Worm (Caenorhabditis elegans) whole organism, mixed stage, embryonic: ENCODE results near the gene taf-3.

Source experiments
- ceh-39 ChIP-seq: fragments of 150-350 bp; optimal IDR thresholded peaks from 2 replicates; lab custom pipeline; 2014; ENCODE audit warnings: missing biosample characterization, missing genetic modification characterization
- ceh-43 ChIP-seq: fragments of 200-800 bp; sonication (Bioruptor generic); optimal IDR thresholded peaks from 2 replicates; lab custom pipeline; 2018; ENCODE audit warnings: mild to moderate bottlenecking, missing genetic modification characterization, moderate library complexity, missing compliant biosample characterization
- ceh-83 ChIP-seq: fragments of 200-800 bp; sonication (Bioruptor generic); optimal IDR thresholded peaks from 2 replicates; lab custom pipeline; 2018; ENCODE audit warnings: mild to moderate bottlenecking, missing genetic modification characterization, missing compliant biosample characterization
- ces-1 ChIP-seq: fragments of 150-350 bp; optimal IDR thresholded peaks from 2 replicates; lab custom pipeline; 2014; ENCODE audit warnings: missing biosample characterization, missing genetic modification reagents, missing genetic modification characterization
- cnd-1 ChIP-seq: fragments of 200-800 bp; sonication (Bioruptor generic); optimal IDR thresholded peaks from 2 replicates; lab custom pipeline; 2018; ENCODE audit warnings: mild to moderate bottlenecking, missing genetic modification characterization, missing compliant biosample characterization
- drap-1 ChIP-seq: fragments of 200-800 bp; sonication (Bioruptor generic); optimal IDR thresholded peaks from 3 replicates; lab custom pipeline; 2018; ENCODE audit warnings: mild to moderate bottlenecking, missing genetic modification characterization, missing compliant biosample characterization
- elt-1 ChIP-seq: sonication (generic microtip); optimal IDR thresholded peaks from 2 replicates; lab custom pipeline; 2017; ENCODE audit warnings: missing genetic modification characterization, mild to moderate bottlenecking, missing compliant biosample characterization, antibody characterized with exemption, moderate library complexity, borderline replicate concordance; ENCODE audit not compliant: insufficient read depth
- elt-3 ChIP-seq: fragments of 150-350 bp; optimal IDR thresholded peaks from 2 replicates; lab custom pipeline; 2014; ENCODE audit warnings: missing biosample characterization, missing genetic modification characterization
- flh-1 ChIP-seq: fragments of 200-800 bp; sonication (Bioruptor generic); optimal IDR thresholded peaks from 2 replicates; lab custom pipeline; 2018; ENCODE audit warnings: mild to moderate bottlenecking, missing genetic modification characterization, moderate library complexity, missing compliant biosample characterization
- ham-2 ChIP-seq: fragments of 200-800 bp; sonication (Bioruptor generic); optimal IDR thresholded peaks from 2 replicates; lab custom pipeline; 2018; ENCODE audit warnings: mild to moderate bottlenecking, missing genetic modification characterization, missing compliant biosample characterization
- hlh-1 ChIP-seq: fragments of 150-350 bp; optimal IDR thresholded peaks from 2 replicates; lab custom pipeline; 2014; ENCODE audit warnings: missing biosample characterization, missing genetic modification reagents, missing genetic modification characterization
- lin-13 ChIP-seq: fragments of 150-350 bp; optimal IDR thresholded peaks from 2 replicates; lab custom pipeline; 2014; ENCODE audit warnings: missing biosample characterization, missing genetic modification characterization
- lin-32 ChIP-seq: fragments of 200-800 bp; sonication (Bioruptor generic); optimal IDR thresholded peaks from 2 replicates; lab custom pipeline; 2018; ENCODE audit warnings: mild to moderate bottlenecking, missing genetic modification characterization, missing compliant biosample characterization
- mep-1 ChIP-seq: fragments of 150-350 bp; optimal IDR thresholded peaks from 2 replicates; lab custom pipeline; 2017; ENCODE audit warnings: missing biosample characterization, missing genetic modification reagents, missing genetic modification characterization, inconsistent platforms
- mls-2 ChIP-seq: sonication (generic microtip); optimal IDR thresholded peaks from 2 replicates; lab custom pipeline; 2016; ENCODE audit warnings: mild to moderate bottlenecking, missing genetic modification characterization, moderate library complexity, missing compliant biosample characterization
- nhr-12 ChIP-seq: fragments of 150-350 bp; optimal IDR thresholded peaks from 2 replicates; lab custom pipeline; 2014; ENCODE audit warnings: missing biosample characterization, missing genetic modification characterization
- nhr-2 ChIP-seq: fragments of 150-350 bp; optimal IDR thresholded peaks from 2 replicates; lab custom pipeline; 2014; ENCODE audit warnings: missing biosample characterization, missing genetic modification characterization
- nhr-237 ChIP-seq: fragments of 150-350 bp; optimal IDR thresholded peaks from 2 replicates; lab custom pipeline; 2014; ENCODE audit warnings: missing biosample characterization, missing genetic modification characterization
- nhr-28 ChIP-seq: fragments of 150-350 bp; optimal IDR thresholded peaks from 2 replicates; lab custom pipeline; 2014; ENCODE audit warnings: missing biosample characterization, missing genetic modification characterization
- pha-4 ChIP-seq: fragments of 150-350 bp; optimal IDR thresholded peaks from 2 replicates; lab custom pipeline; 2018; ENCODE audit warnings: missing biosample characterization, missing genetic modification reagents, missing genetic modification characterization
- sem-2 ChIP-seq: fragments of 200-800 bp; sonication (Bioruptor generic); optimal IDR thresholded peaks from 2 replicates; lab custom pipeline; 2018; ENCODE audit warnings: mild to moderate bottlenecking, missing genetic modification characterization, missing compliant biosample characterization
- snpc-4 ChIP-seq: fragments of 150-350 bp; optimal IDR thresholded peaks from 2 replicates; lab custom pipeline; 2014; ENCODE audit warnings: missing biosample characterization, missing genetic modification characterization
- sptf-1 ChIP-seq: sonication (generic microtip); optimal IDR thresholded peaks from 2 replicates; lab custom pipeline; 2017; ENCODE audit warnings: mild to moderate bottlenecking, missing genetic modification characterization, moderate library complexity, missing compliant biosample characterization
- tbx-8 ChIP-seq: fragments of 200-800 bp; sonication (Bioruptor generic); optimal IDR thresholded peaks from 2 replicates; lab custom pipeline; 2018; ENCODE audit warnings: mild to moderate bottlenecking, missing genetic modification characterization, moderate library complexity, missing compliant biosample characterization
- zip-8 ChIP-seq: fragments of 150-350 bp; optimal IDR thresholded peaks from 2 replicates; lab custom pipeline; 2014; ENCODE audit warnings: missing biosample characterization, missing genetic modification characterization
- ztf-11 ChIP-seq: fragments of 150-350 bp; optimal IDR thresholded peaks from 2 replicates; lab custom pipeline; 2014; ENCODE audit warnings: missing biosample characterization, missing genetic modification characterization

Gene taf-3

DNA sequence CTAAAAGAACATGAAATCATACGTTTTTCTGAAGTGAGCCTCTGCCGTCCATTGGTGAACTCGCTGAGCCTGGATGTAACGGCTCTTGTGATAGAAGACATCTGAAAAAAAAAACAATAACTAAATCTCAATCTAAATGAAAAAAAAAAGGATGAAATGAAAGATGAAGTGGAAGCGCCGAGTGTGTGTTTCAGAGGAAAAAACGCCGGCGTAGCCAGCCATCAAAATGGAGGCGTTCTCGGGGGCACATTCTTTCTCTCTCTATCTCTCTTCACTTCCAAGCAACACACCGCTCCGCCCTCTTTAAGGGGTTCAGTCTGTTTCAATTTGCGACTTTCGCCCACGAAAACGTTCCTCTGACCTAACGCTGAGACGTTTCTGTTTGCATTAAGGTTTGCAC is 14.6 kb upstream of the taf-3 start, which contains the start of gene T01B4.3:
Gene T01B4.3 (minus strand): TSS at position 101 of the 400 bp plus-strand sequence.
- no peak for TF ChIP-seq mls-2 (tag; lab: Kevin White, UChicago)
- no peak for TF ChIP-seq ham-2 (GFP tag; lab: Kevin White, UChicago)
- TF ChIP-seq mep-1 (tag; lab: Kevin White, UChicago), result no peak
- no peak for TF ChIP-seq lin-32 (GFP tag; lab: Kevin White, UChicago)
- no peak for TF ChIP-seq lin-13 (tag; lab: Kevin White, UChicago)
- no peak for TF ChIP-seq ceh-83 (GFP tag; lab: Kevin White, UChicago)
- TF ChIP-seq drap-1 (GFP tag; lab: Kevin White, UChicago), result no peak
- no peak for TF ChIP-seq cnd-1 (tag; lab: Kevin White, UChicago)
- TF ChIP-seq nhr-12, result no peak
- no peak for TF ChIP-seq zip-8 (tag; lab: Kevin White, UChicago)
- no peak for TF ChIP-seq ztf-11 (tag; lab: Kevin White, UChicago)
- no peak for TF ChIP-seq sptf-1
- TF ChIP-seq nhr-237, result no peak
- no peak for TF ChIP-seq elt-1 (tag; lab: Kevin White, UChicago)
- no peak for TF ChIP-seq flh-1
- TF ChIP-seq nhr-2 (tag; lab: Kevin White, UChicago), result no peak

DNA sequence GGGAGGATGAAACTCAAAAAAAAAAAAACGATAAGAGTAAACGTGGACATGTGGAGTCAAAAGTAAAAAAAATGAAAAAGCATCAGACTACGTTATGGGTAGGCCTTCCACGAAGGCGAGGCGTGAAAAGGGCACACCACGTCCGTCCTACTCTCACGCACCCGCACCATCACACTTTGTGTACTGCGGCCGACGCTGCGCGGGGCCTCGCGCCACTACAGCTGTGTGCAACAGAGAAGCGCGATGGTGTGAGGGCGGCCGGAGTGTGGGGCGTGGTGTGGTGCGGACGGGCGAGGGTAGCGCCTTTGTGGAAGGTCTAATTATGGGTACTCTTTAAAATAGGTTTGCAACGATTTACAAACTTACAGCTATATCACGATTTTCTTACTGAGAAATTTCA is 14.0 kb upstream of the taf-3 start:
- no peak for TF ChIP-seq lin-13 (tag; lab: Kevin White, UChicago)

ce11 chrX:16321327-16321726 is 10.9 kb upstream of the taf-3 start:
- TF ChIP-seq ceh-39 (no peak), hlh-1 (tag; lab: Kevin White, UChicago) (peak; percentile 85)

DNA sequence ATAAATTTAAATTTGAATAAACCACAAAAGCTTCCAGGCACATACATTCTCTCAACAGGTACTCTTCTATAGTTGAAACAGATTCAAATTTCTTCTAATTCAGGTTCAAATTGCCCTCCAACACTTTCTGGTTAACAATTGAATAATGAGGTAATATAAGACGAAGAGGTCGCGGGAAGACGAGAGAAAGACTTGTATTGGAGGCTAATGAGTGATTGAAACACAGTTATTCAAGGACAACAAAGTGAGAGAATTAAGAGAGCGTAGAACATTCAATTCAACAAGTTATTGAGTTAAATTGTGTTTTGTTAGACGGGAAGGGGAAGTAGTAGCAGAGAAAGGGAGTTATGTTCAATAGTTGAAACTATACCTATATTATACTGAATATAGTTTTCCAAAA is 10.4 kb upstream of the taf-3 start:
- TF ChIP-seq sem-2 (GFP tag; lab: Kevin White, UChicago) (no peak), ces-1 (GFP tag; lab: Kevin White, UChicago) (peak; percentile 45)

ce11 chrX:16324222-16324621 is 8.0 kb upstream of the taf-3 start:
- TF ChIP-seq ceh-83 (GFP tag; lab: Kevin White, UChicago) (no peak), lin-32 (GFP tag; lab: Kevin White, UChicago) (no peak), nhr-237 (no peak), hlh-1 (tag; lab: Kevin White, UChicago) (no peak)

ce11 chrX:16327229-16327628 is 5.0 kb upstream of the taf-3 start:
- TF ChIP-seq snpc-4 (tag; lab: Kevin White, UChicago) (no peak), sem-2 (GFP tag; lab: Kevin White, UChicago) (no peak), zip-8 (tag; lab: Kevin White, UChicago) (peak; percentile 8)

DNA sequence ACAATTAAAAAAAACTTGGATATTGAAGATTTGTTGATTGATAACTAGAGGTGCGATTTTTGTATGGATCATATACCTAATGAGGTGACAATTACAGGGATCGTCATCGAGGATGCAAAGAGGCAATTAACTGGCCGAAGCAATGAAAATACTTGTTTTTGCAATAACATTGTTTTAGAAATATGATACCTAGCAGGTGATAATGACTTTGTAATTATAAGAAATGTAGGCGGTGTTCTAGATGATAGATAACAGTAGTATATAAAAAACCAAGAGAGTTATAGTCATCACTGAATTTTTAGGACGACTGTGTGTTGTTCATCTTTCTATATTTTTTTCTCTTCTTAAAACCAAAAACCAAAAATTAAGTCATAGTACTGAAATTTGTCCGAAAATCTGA is 3.9 kb upstream of the taf-3 start, which contains the start of gene C11G6.2:
Gene C11G6.2 (plus strand): TSS at position 301 of the 400 bp plus-strand sequence.
- no peak for TF ChIP-seq tbx-8 (GFP tag; lab: Kevin White, UChicago)
- TF ChIP-seq pha-4, result no peak
- TF ChIP-seq ceh-43 (GFP tag; lab: Kevin White, UChicago), result no peak
- TF ChIP-seq elt-3 (tag; lab: Kevin White, UChicago), result no peak

- TF ChIP-seq tbx-8 (GFP tag; lab: Kevin White, UChicago) (no peak), nhr-2 (tag; lab: Kevin White, UChicago) (no peak), nhr-28 (tag; lab: Kevin White, UChicago) (no peak), sptf-1 (no peak), drap-1 (GFP tag; lab: Kevin White, UChicago) (no peak), lin-32 (GFP tag; lab: Kevin White, UChicago) (no peak), hlh-1 (tag; lab: Kevin White, UChicago) (no peak)
Observed at ce11 chrX:16331425-16331824, 810 bp upstream of the taf-3 start.
